Worm (Caenorhabditis elegans) whole organism, L2 larva: ENCODE measurements around the gene sra-37.

Source experiments
- elt-3 ChIP-seq: sonication (generic microtip); optimal IDR thresholded peaks from 2 replicates; lab custom pipeline; 2017; ENCODE audit warnings: missing biosample characterization, missing genetic modification characterization
- lin-39 ChIP-seq: fragments of 150-350 bp; optimal IDR thresholded peaks from 2 replicates; lab custom pipeline; 2014; ENCODE audit warnings: missing biosample characterization, missing genetic modification reagents, missing genetic modification characterization

DNA sequence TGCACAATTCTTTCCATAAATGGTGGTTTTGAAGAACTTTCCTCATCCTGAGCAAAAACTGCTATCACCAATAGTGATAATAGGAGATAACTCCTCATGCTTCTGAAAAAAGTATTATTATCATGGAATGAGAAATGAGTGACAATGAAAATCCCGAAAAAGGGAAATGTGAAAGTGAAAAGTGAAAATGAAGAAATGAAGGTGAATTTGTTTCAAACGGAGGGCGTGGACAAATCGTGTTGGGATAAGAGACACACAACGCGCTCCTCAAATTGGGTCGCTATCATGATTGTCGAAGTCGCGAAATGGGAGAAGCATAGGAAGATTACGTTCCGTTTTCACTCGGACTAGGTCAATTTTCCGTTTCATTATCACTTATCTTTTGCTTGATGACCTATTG lies 29.0 kb downstream of the sra-37 start, which contains the start of gene M03B6.3:
- no peak for TF ChIP-seq lin-39 (tag; lab: Kevin White, UChicago)
- no peak for TF ChIP-seq elt-3 (tag; lab: Kevin White, UChicago)
